Fruit fly (Drosophila melanogaster) whole organism, embryonic: ENCODE results near the gene Fatp1.
A peak's percentile ranks its signal among the peaks of the same experiment; 100 is the strongest.

Experiments
- Bdp1 ChIP-seq: fragments of 200-800 bp; sonication (Bioruptor generic); optimal IDR thresholded peaks from 3 replicates; lab custom pipeline; 2016; ENCODE audit warnings: missing biosample characterization, missing genetic modification characterization
- Blimp-1 ChIP-seq: fragments of 200-800 bp; sonication (Bioruptor generic); optimal IDR thresholded peaks from 3 replicates; lab custom pipeline; 2018; ENCODE audit warnings: missing biosample characterization, missing genetic modification characterization, mild to moderate bottlenecking, moderate library complexity, missing genetic modification reagents
- CG14965 ChIP-seq: fragments of 200-800 bp; sonication (Bioruptor generic); optimal IDR thresholded peaks from 2 replicates; lab custom pipeline; 2016; ENCODE audit warnings: missing biosample characterization, missing genetic modification characterization, borderline replicate concordance
- CG1602 ChIP-seq: fragments of 200-800 bp; sonication (Bioruptor generic); optimal IDR thresholded peaks from 3 replicates; lab custom pipeline; 2016; ENCODE audit warnings: missing biosample characterization, missing genetic modification characterization
- CG1647 ChIP-seq: fragments of 200-800 bp; sonication (Bioruptor generic); optimal IDR thresholded peaks from 3 replicates; lab custom pipeline; 2016; ENCODE audit warnings: missing biosample characterization, missing genetic modification characterization
- CG17568 ChIP-seq: fragments of 200-800 bp; sonication (Bioruptor generic); optimal IDR thresholded peaks from 2 replicates; lab custom pipeline; 2018; ENCODE audit warnings: missing biosample characterization, mild to moderate bottlenecking, missing genetic modification characterization, moderate library complexity
- CG18011 ChIP-seq: fragments of 200-800 bp; sonication (Bioruptor generic); optimal IDR thresholded peaks from 2 replicates; lab custom pipeline; 2017; ENCODE audit warnings: missing biosample characterization, missing genetic modification characterization, mild to moderate bottlenecking, moderate library complexity, missing genotype
- CG2712 ChIP-seq: fragments of 200-800 bp; optimal IDR thresholded peaks from 3 replicates; lab custom pipeline; 2019; ENCODE audit warnings: missing biosample characterization, mild to moderate bottlenecking, missing genetic modification characterization, moderate library complexity
- CG31441 ChIP-seq: fragments of 200-800 bp; sonication (Bioruptor generic); IDR thresholded peaks from 2 replicates; pipeline ENCODE4 v1.3.6; 2022; ENCODE audit warnings: missing biosample characterization, missing genetic modification characterization
- CG32767 ChIP-seq: fragments of 200-800 bp; sonication (Bioruptor generic); IDR thresholded peaks from 2 replicates; pipeline ENCODE4 v1.3.6; 2022; ENCODE audit warnings: missing biosample characterization, missing genetic modification characterization
- CG3281 ChIP-seq: fragments of 200-800 bp; sonication (Bioruptor generic); optimal IDR thresholded peaks from 3 replicates; lab custom pipeline; 2017; ENCODE audit warnings: missing biosample characterization, mild to moderate bottlenecking, missing genetic modification characterization
- CG3407 ChIP-seq: fragments of 200-800 bp; sonication (Bioruptor generic); optimal IDR thresholded peaks from 2 replicates; lab custom pipeline; 2018; ENCODE audit warnings: missing biosample characterization, mild to moderate bottlenecking, missing genetic modification characterization
- CG4617 ChIP-seq: fragments of 200-800 bp; sonication (Bioruptor generic); optimal IDR thresholded peaks from 3 replicates; lab custom pipeline; 2016; ENCODE audit warnings: missing biosample characterization, missing genetic modification characterization, borderline replicate concordance
- CG6813 ChIP-seq: fragments of 200-800 bp; sonication (Bioruptor generic); optimal IDR thresholded peaks from 2 replicates; lab custom pipeline; 2017; ENCODE audit warnings: missing biosample characterization, missing genetic modification characterization, mild to moderate bottlenecking, moderate library complexity, missing genetic modification reagents
- CG9215 ChIP-seq: fragments of 200-800 bp; sonication (Bioruptor generic); IDR thresholded peaks from 2 replicates; pipeline ENCODE4 v1.3.6; 2022; ENCODE audit warnings: missing biosample characterization, missing genetic modification characterization
- D ChIP-seq, 2 experiments: fragments of 200-800 bp in 1 of 2; fragments of >200 bp in 1 of 2; sonication (Bioruptor generic) in 1 of 2; optimal IDR thresholded peaks; 2 replicates in 1 of 2; 3 replicates in 1 of 2; lab custom pipeline; 2017; ENCODE audit warnings: mild to moderate bottlenecking in 1 of 2, missing biosample characterization in 1 of 2, missing genetic modification characterization in 1 of 2, missing genetic modification reagents in 1 of 2
- GATAe ChIP-seq: fragments of 200-800 bp; sonication (Bioruptor generic); conservative IDR thresholded peaks from 2 replicates; pipeline ENCODE4 v1.3.6; 2022; ENCODE audit warnings: missing biosample characterization, missing genetic modification characterization
- HHEX ChIP-seq: fragments of 200-800 bp; sonication (Bioruptor generic); optimal IDR thresholded peaks from 3 replicates; lab custom pipeline; 2017; ENCODE audit warnings: missing biosample characterization, mild to moderate bottlenecking, missing genetic modification characterization, missing genetic modification reagents
- HmgZ ChIP-seq: fragments of 200-800 bp; sonication (Bioruptor generic); optimal IDR thresholded peaks from 2 replicates; lab custom pipeline; 2018; ENCODE audit warnings: missing biosample characterization, mild to moderate bottlenecking, missing genetic modification characterization
- Hr78 ChIP-seq, 2 experiments: fragments of 200-800 bp in 1 of 2; fragments of >200 bp in 1 of 2; sonication (Bioruptor generic) in 1 of 2; optimal IDR thresholded peaks; 2 replicates each; lab custom pipeline; 2017 to 2019; ENCODE audit warnings: missing biosample characterization in 2 of 2, missing genetic modification characterization in 2 of 2, mild to moderate bottlenecking in 1 of 2, moderate library complexity in 1 of 2
- Kr ChIP-seq: fragments of 200-800 bp; sonication (Bioruptor generic); optimal IDR thresholded peaks from 2 replicates; lab custom pipeline; 2017; ENCODE audit warnings: missing biosample characterization, mild to moderate bottlenecking, missing genetic modification characterization
- NfI ChIP-seq: fragments of 200-800 bp; sonication (Bioruptor generic); optimal IDR thresholded peaks from 3 replicates; lab custom pipeline; 2018; ENCODE audit warnings: missing biosample characterization, mild to moderate bottlenecking, missing genetic modification characterization, moderate library complexity
- Oli ChIP-seq: fragments of 200-800 bp; sonication (Bioruptor generic); optimal IDR thresholded peaks from 2 replicates; lab custom pipeline; 2018; ENCODE audit warnings: missing biosample characterization, mild to moderate bottlenecking, missing genetic modification characterization, moderate library complexity
- Rfx ChIP-seq: fragments of 200-800 bp; sonication (Bioruptor generic); IDR thresholded peaks from 2 replicates; pipeline ENCODE4 v1.3.6; 2022; ENCODE audit warnings: missing biosample characterization, missing genetic modification characterization
- Taf1 ChIP-seq: fragments of 200-800 bp; sonication (Bioruptor generic); IDR thresholded peaks from 2 replicates; pipeline ENCODE4 v1.3.6; 2022; ENCODE audit warnings: missing biosample characterization, missing genetic modification characterization
- Trl ChIP-seq, 3 experiments: fragments of >200 bp in 2 of 3; fragments of 200-800 bp in 1 of 3; sonication (Bioruptor generic) in 1 of 3; optimal IDR thresholded peaks; 2 replicates in 1 of 3; 3 replicates in 2 of 3; lab custom pipeline; 2016 to 2017; ENCODE audit warnings: missing biosample characterization in 1 of 3, missing genetic modification characterization in 1 of 3
- amos ChIP-seq: fragments of 200-800 bp; sonication (Bioruptor generic); IDR thresholded peaks from 2 replicates; pipeline ENCODE4 v1.3.6; 2022; ENCODE audit warnings: missing biosample characterization, missing genetic modification characterization; ENCODE audit not compliant: partially characterized antibody
- bbx ChIP-seq: fragments of 200-800 bp; sonication (Bioruptor generic); IDR thresholded peaks from 2 replicates; pipeline ENCODE4 v1.3.6; 2022; ENCODE audit warnings: missing biosample characterization, missing genetic modification characterization; ENCODE audit not compliant: partially characterized antibody
- bigmax ChIP-seq: fragments of 200-800 bp; sonication (Bioruptor generic); optimal IDR thresholded peaks from 2 replicates; lab custom pipeline; 2018; ENCODE audit warnings: missing biosample characterization, mild to moderate bottlenecking, missing genetic modification characterization
- cg ChIP-seq: fragments of 200-800 bp; sonication (Bioruptor generic); optimal IDR thresholded peaks from 3 replicates; lab custom pipeline; 2019; ENCODE audit warnings: missing biosample characterization, mild to moderate bottlenecking, missing genetic modification characterization, moderate library complexity
- corto ChIP-seq: fragments of 200-800 bp; sonication (Bioruptor generic); optimal IDR thresholded peaks from 2 replicates; lab custom pipeline; 2016; ENCODE audit warnings: missing biosample characterization, mild to moderate bottlenecking, missing genetic modification characterization, moderate library complexity
- cwo ChIP-seq: fragments of 200-800 bp; sonication (Bioruptor generic); optimal IDR thresholded peaks from 3 replicates; lab custom pipeline; 2017; ENCODE audit warnings: missing biosample characterization, missing genetic modification characterization, mild to moderate bottlenecking, moderate library complexity, missing genetic modification reagents
- da ChIP-seq: fragments of 200-800 bp; sonication (Bioruptor generic); optimal IDR thresholded peaks from 2 replicates; lab custom pipeline; 2016; ENCODE audit warnings: missing biosample characterization, missing genetic modification characterization
- dan ChIP-seq: fragments of 200-800 bp; sonication (Bioruptor generic); IDR thresholded peaks from 2 replicates; pipeline ENCODE4 v1.3.6; 2022; ENCODE audit warnings: missing biosample characterization, missing genetic modification characterization
- fru ChIP-seq: fragments of >200 bp; optimal IDR thresholded peaks from 2 replicates; lab custom pipeline; 2017
- grau ChIP-seq: fragments of 200-800 bp; optimal IDR thresholded peaks from 3 replicates; lab custom pipeline; 2019; ENCODE audit warnings: missing biosample characterization, mild to moderate bottlenecking, missing genetic modification characterization, moderate library complexity
- gro ChIP-seq: fragments of 200-800 bp; sonication (Bioruptor generic); optimal IDR thresholded peaks from 2 replicates; lab custom pipeline; 2016; ENCODE audit warnings: missing biosample characterization, missing genetic modification characterization
- lbe ChIP-seq: fragments of 200-800 bp; sonication (Bioruptor generic); optimal IDR thresholded peaks from 2 replicates; lab custom pipeline; 2016; ENCODE audit warnings: missing biosample characterization, mild to moderate bottlenecking, missing genetic modification characterization
- nerfin-2 ChIP-seq: fragments of 200-800 bp; sonication (Bioruptor generic); IDR thresholded peaks from 2 replicates; pipeline ENCODE4 v1.3.6; 2022; ENCODE audit warnings: missing biosample characterization, missing genetic modification characterization; ENCODE audit not compliant: partially characterized antibody
- nmo ChIP-seq: fragments of 200-800 bp; sonication (Bioruptor generic); optimal IDR thresholded peaks from 2 replicates; lab custom pipeline; 2018; ENCODE audit warnings: missing biosample characterization, mild to moderate bottlenecking, missing genetic modification characterization, moderate library complexity
- p53 ChIP-seq: fragments of 200-800 bp; sonication (Bioruptor generic); optimal IDR thresholded peaks from 2 replicates; lab custom pipeline; 2016; ENCODE audit warnings: missing biosample characterization, missing genetic modification characterization
- pfk ChIP-seq: fragments of 200-800 bp; sonication (Bioruptor generic); optimal IDR thresholded peaks from 2 replicates; lab custom pipeline; 2018; ENCODE audit warnings: missing biosample characterization, mild to moderate bottlenecking, missing genetic modification characterization, moderate library complexity
- psq ChIP-seq: fragments of 200-800 bp; sonication (Bioruptor generic); optimal IDR thresholded peaks from 2 replicates; lab custom pipeline; 2017; ENCODE audit warnings: missing biosample characterization, missing genetic modification characterization
- ranshi ChIP-seq: fragments of 200-800 bp; sonication (Bioruptor generic); IDR thresholded peaks from 2 replicates; pipeline ENCODE4 v1.3.6; 2022; ENCODE audit warnings: missing biosample characterization, missing genetic modification characterization
- run ChIP-seq: fragments of 200-800 bp; sonication (Bioruptor generic); optimal IDR thresholded peaks from 3 replicates; lab custom pipeline; 2018; ENCODE audit warnings: missing biosample characterization, mild to moderate bottlenecking, missing genetic modification characterization
- sd ChIP-seq: fragments of 200-800 bp; sonication (Bioruptor generic); optimal IDR thresholded peaks from 3 replicates; lab custom pipeline; 2018; ENCODE audit warnings: missing biosample characterization, mild to moderate bottlenecking, missing genetic modification characterization, moderate library complexity
- slp2 ChIP-seq: fragments of 200-800 bp; sonication (Bioruptor generic); optimal IDR thresholded peaks from 2 replicates; lab custom pipeline; 2016; ENCODE audit warnings: missing biosample characterization, missing genetic modification characterization
- unc-4 ChIP-seq: fragments of 200-800 bp; sonication (Bioruptor generic); IDR thresholded peaks from 2 replicates; pipeline ENCODE4 v1.3.6; 2022; ENCODE audit warnings: missing biosample characterization, missing genetic modification characterization; ENCODE audit not compliant: partially characterized antibody
- vfl ChIP-seq: fragments of 200-800 bp; sonication (Bioruptor generic); optimal IDR thresholded peaks from 2 replicates; lab custom pipeline; 2016; ENCODE audit warnings: missing biosample characterization, missing genetic modification characterization

Fatp1 gene

DNA sequence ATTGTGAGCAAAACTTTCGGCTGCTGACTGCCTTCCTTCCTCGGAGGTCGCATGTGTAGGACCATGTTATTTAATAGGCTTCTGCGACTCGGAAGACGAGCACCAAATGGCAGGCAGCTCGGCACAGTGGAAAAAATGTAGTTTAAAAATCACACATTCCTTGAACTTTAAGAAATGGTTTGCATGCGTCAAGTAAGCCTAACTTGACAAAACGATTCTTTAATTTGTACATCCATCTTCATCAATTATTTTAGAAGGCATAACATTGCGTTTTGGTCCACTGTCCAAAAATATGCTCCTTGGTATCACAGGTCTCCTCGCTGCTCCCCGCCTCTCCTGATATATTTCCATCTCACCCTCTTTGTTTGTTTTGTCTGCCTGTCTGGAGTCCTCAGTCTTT, 48.7 kb upstream of the Fatp1 start (continued):
- no peak for TF ChIP-seq CG4617 (GFP tag; lab: Kevin White, UChicago)
- peak; percentile 37 for TF ChIP-seq NfI (GFP tag; lab: Kevin White, UChicago)
- TF ChIP-seq CG3281 (GFP tag; lab: Kevin White, UChicago), result peak; percentile 63
- no peak for TF ChIP-seq dan (GFP tag; lab: Robert Waterston, UW)
- no peak for TF ChIP-seq fru (lab: Kevin White, UChicago)
- no peak for TF ChIP-seq da (GFP tag; lab: Kevin White, UChicago)
- peak; percentile 52 for TF ChIP-seq HHEX (GFP tag; lab: Kevin White, UChicago)
- TF ChIP-seq Rfx, result peak; percentile 69; the same call in 1 of the 2 replicates
- peak; percentile 57 for TF ChIP-seq cwo (GFP tag; lab: Kevin White, UChicago)
- TF ChIP-seq nerfin-2, result no peak
- no peak for TF ChIP-seq D (optimal IDR thresholded peaks at IDR 0.05; lab: Kevin White, UChicago)
- no peak for TF ChIP-seq D (GFP tag; optimal IDR thresholded peaks at IDR 0.05; lab: Kevin White, UChicago)
- TF ChIP-seq CG31441 (GFP tag; lab: Robert Waterston, UW), result 0 out of 2 replicates have a peak, but pooled peaks have one; percentile 21
- TF ChIP-seq slp2 (GFP tag; lab: Kevin White, UChicago), result no peak
- no peak for TF ChIP-seq cg (GFP tag; lab: Kevin White, UChicago)
- peak; percentile 55; the same call in 1 of the 2 replicates for TF ChIP-seq CG9215 (GFP tag; lab: Robert Waterston, UW)
- no peak; the same call in 1 of the 2 replicates for TF ChIP-seq GATAe
- peak; percentile 38 for TF ChIP-seq HmgZ (tag; lab: Kevin White, UChicago)
- TF ChIP-seq Oli, result peak; percentile 41
- TF ChIP-seq gro (GFP tag; lab: Kevin White, UChicago), result no peak
- TF ChIP-seq CG6813, result peak; percentile 57
- TF ChIP-seq CG32767 (GFP tag; lab: Robert Waterston, UW), result no peak
- TF ChIP-seq CG3407 (GFP tag; lab: Kevin White, UChicago), result no peak
- TF ChIP-seq CG14965 (GFP tag; lab: Kevin White, UChicago), result no peak
- peak; percentile 51; the same call in 1 of the 2 replicates for TF ChIP-seq Taf1 (GFP tag; lab: Robert Waterston, UW)
- TF ChIP-seq p53 (GFP tag; lab: Kevin White, UChicago), result no peak
- no peak for TF ChIP-seq bbx (GFP tag; lab: Robert Waterston, UW)
- peak; percentile 3 for TF ChIP-seq vfl (GFP tag; lab: Kevin White, UChicago)
- TF ChIP-seq CG18011 (GFP tag; lab: Kevin White, UChicago), result no peak
- no peak for TF ChIP-seq Blimp-1 (GFP tag; lab: Kevin White, UChicago)
- TF ChIP-seq Kr (GFP tag; lab: Kevin White, UChicago), result no peak
- no peak for TF ChIP-seq bigmax
- TF ChIP-seq CG2712, result peak; percentile 37
- TF ChIP-seq Bdp1 (GFP tag; lab: Kevin White, UChicago), result no peak
- peak; percentile 59 for TF ChIP-seq grau (tag; lab: Kevin White, UChicago)
- no peak for TF ChIP-seq corto (GFP tag; lab: Kevin White, UChicago)
- no peak for TF ChIP-seq amos (GFP tag; lab: Robert Waterston, UW)
- no peak for TF ChIP-seq CG17568 (GFP tag; lab: Kevin White, UChicago)
- no peak for TF ChIP-seq unc-4 (GFP tag; lab: Robert Waterston, UW)
- no peak for TF ChIP-seq lbe (GFP tag; lab: Kevin White, UChicago)
- TF ChIP-seq psq (GFP tag; lab: Kevin White, UChicago), result no peak
- TF ChIP-seq run (tag; lab: Kevin White, UChicago), result no peak
- no peak for TF ChIP-seq pfk
- peak; percentile 70 for TF ChIP-seq ranshi
- TF ChIP-seq Hr78 (GFP tag; optimal IDR thresholded peaks at IDR 0.05; lab: Kevin White, UChicago), result no peak
- no peak for TF ChIP-seq CG1602 (GFP tag; lab: Kevin White, UChicago)
- no peak for TF ChIP-seq CG1647 (GFP tag; lab: Kevin White, UChicago)
- TF ChIP-seq sd (tag; lab: Kevin White, UChicago), result peak; percentile 1
- TF ChIP-seq Trl (optimal IDR thresholded peaks at IDR 0.05; lab: Kevin White, UChicago), result no peak
- peak; percentile 8 for TF ChIP-seq Trl (GFP tag; optimal IDR thresholded peaks at IDR 0.05; lab: Kevin White, UChicago)
- TF ChIP-seq nmo (GFP tag; lab: Kevin White, UChicago), result peak; percentile 10
